Worm (Caenorhabditis elegans) whole organism, L1 larva: ENCODE results near the gene C18D11.1.

ENCODE experiments used
- C16A3.4 ChIP-seq: fragments of 150-350 bp; optimal IDR thresholded peaks from 2 replicates; lab custom pipeline; 2014; ENCODE audit warnings: missing biosample characterization, missing genetic modification characterization
- Y116A8C.19 ChIP-seq: sonication (generic microtip); optimal IDR thresholded peaks from 2 replicates; lab custom pipeline; 2016; ENCODE audit warnings: missing compliant biosample characterization, missing genetic modification characterization, borderline replicate concordance
- alr-1 ChIP-seq: fragments of 200-800 bp; sonication (Bioruptor generic); optimal IDR thresholded peaks from 2 replicates; lab custom pipeline; 2018; ENCODE audit warnings: borderline replicate concordance, mild to moderate bottlenecking, missing genetic modification characterization, missing compliant biosample characterization
- ama-1 ChIP-seq: fragments of 150-350 bp; optimal IDR thresholded peaks from 2 replicates; lab custom pipeline; 2014
- blmp-1 ChIP-seq: fragments of 150-350 bp; optimal IDR thresholded peaks from 2 replicates; lab custom pipeline; 2014; ENCODE audit warnings: missing biosample characterization, missing genetic modification characterization
- ceh-8 ChIP-seq: fragments of 200-800 bp; sonication (Bioruptor generic); optimal IDR thresholded peaks from 2 replicates; lab custom pipeline; 2018; ENCODE audit warnings: mild to moderate bottlenecking, missing genetic modification characterization, moderate library complexity, missing compliant biosample characterization
- ceh-88 ChIP-seq: fragments of 200-800 bp; sonication (Bioruptor generic); IDR thresholded peaks from 2 replicates; pipeline ENCODE4 v1.3.6; 2022; ENCODE audit warnings: missing genetic modification characterization, missing compliant biosample characterization
- dpl-1 ChIP-seq, 3 experiments: fragments of 150-350 bp in 2 of 3; sonication (generic microtip) in 1 of 3; optimal IDR thresholded peaks; 2 replicates each; lab custom pipeline; 2014 to 2017; ENCODE audit warnings: missing biosample characterization in 3 of 3, missing genetic modification characterization in 3 of 3, missing genetic modification reagents in 3 of 3
- dsc-1 ChIP-seq: sonication (generic microtip); optimal IDR thresholded peaks from 2 replicates; lab custom pipeline; 2016; ENCODE audit warnings: mild to moderate bottlenecking, missing genetic modification characterization, missing compliant biosample characterization
- efl-1 ChIP-seq, 4 experiments: fragments of 150-350 bp; optimal IDR thresholded peaks in 3 of 4; peaks in 1 of 4; 1 replicate in 1 of 4; 2 replicates in 3 of 4; lab custom pipeline; 2014; ENCODE audit warnings: missing biosample characterization in 2 of 4, missing genetic modification characterization in 2 of 4, missing genetic modification reagents in 2 of 4
- elt-3 ChIP-seq, 6 experiments: fragments of 150-350 bp in 1 of 6; sonication (generic microtip); optimal IDR thresholded peaks; 2 replicates each; lab custom pipeline; 2017 to 2018; ENCODE audit warnings: missing biosample characterization in 6 of 6, missing genetic modification characterization in 6 of 6, inconsistent platforms in 1 of 6
- fkh-10 ChIP-seq: sonication (generic microtip); optimal IDR thresholded peaks from 2 replicates; lab custom pipeline; 2017; ENCODE audit warnings: missing biosample characterization, missing genetic modification reagents, missing genetic modification characterization
- fkh-4 ChIP-seq: sonication (generic microtip); optimal IDR thresholded peaks from 2 replicates; lab custom pipeline; 2016; ENCODE audit warnings: missing compliant biosample characterization, missing genetic modification characterization, borderline replicate concordance
- fos-1 ChIP-seq: fragments of 150-350 bp; optimal IDR thresholded peaks from 2 replicates; lab custom pipeline; 2014; ENCODE audit warnings: missing biosample characterization, missing genetic modification characterization
- grh-1 ChIP-seq: fragments of 200-800 bp; sonication (Bioruptor generic); IDR thresholded peaks from 2 replicates; pipeline ENCODE4 v1.3.6; 2022; ENCODE audit warnings: missing genetic modification reagents, missing genetic modification characterization, missing compliant biosample characterization
- hlh-4 ChIP-seq: sonication (generic microtip); optimal IDR thresholded peaks from 2 replicates; lab custom pipeline; 2016; ENCODE audit warnings: mild to moderate bottlenecking, missing genetic modification characterization, missing compliant biosample characterization
- irx-1 ChIP-seq: sonication (generic microtip); optimal IDR thresholded peaks from 2 replicates; lab custom pipeline; 2016; ENCODE audit warnings: missing genetic modification characterization, missing compliant biosample characterization
- lin-13 ChIP-seq: fragments of 150-350 bp; optimal IDR thresholded peaks from 2 replicates; lab custom pipeline; 2014; ENCODE audit warnings: missing biosample characterization, missing genetic modification reagents, missing genetic modification characterization
- lin-14 ChIP-seq: fragments of 200-800 bp; sonication (Bioruptor generic); optimal IDR thresholded peaks from 2 replicates; lab custom pipeline; 2018; ENCODE audit warnings: mild to moderate bottlenecking, missing genetic modification characterization, moderate library complexity, missing compliant biosample characterization
- lin-35 ChIP-seq, 2 experiments: fragments of 150-350 bp; optimal IDR thresholded peaks; 2 replicates each; lab custom pipeline; 2014; ENCODE audit warnings: missing biosample characterization in 2 of 2, missing genetic modification characterization in 2 of 2, missing genetic modification reagents in 2 of 2
- lin-39 ChIP-seq: fragments of 150-350 bp; optimal IDR thresholded peaks from 2 replicates; lab custom pipeline; 2014; ENCODE audit warnings: missing biosample characterization, missing genetic modification reagents, missing genetic modification characterization
- lsy-2 ChIP-seq, 2 experiments: fragments of 150-350 bp; optimal IDR thresholded peaks; 2 replicates each; lab custom pipeline; 2014; ENCODE audit warnings: missing biosample characterization in 2 of 2, missing genetic modification characterization in 2 of 2
- mab-9 ChIP-seq: fragments of 200-800 bp; sonication (Bioruptor generic); IDR thresholded peaks from 2 replicates; pipeline ENCODE4 v1.3.6; 2022; ENCODE audit warnings: missing genetic modification reagents, missing genetic modification characterization, missing compliant biosample characterization
- mdl-1 ChIP-seq, 2 experiments: fragments of 150-350 bp; optimal IDR thresholded peaks; 2 replicates each; lab custom pipeline; 2014 to 2017; ENCODE audit warnings: missing biosample characterization in 2 of 2, missing genetic modification characterization in 2 of 2, inconsistent platforms in 1 of 2
- mef-2 ChIP-seq: fragments of 150-350 bp; optimal IDR thresholded peaks from 2 replicates; lab custom pipeline; 2014; ENCODE audit warnings: missing biosample characterization, missing genetic modification characterization
- mep-1 ChIP-seq: fragments of 150-350 bp; optimal IDR thresholded peaks from 2 replicates; lab custom pipeline; 2014; ENCODE audit warnings: missing biosample characterization, missing genetic modification characterization
- nhr-11 ChIP-seq: fragments of 150-350 bp; optimal IDR thresholded peaks from 2 replicates; lab custom pipeline; 2014; ENCODE audit warnings: missing biosample characterization, missing genetic modification characterization
- nhr-19 ChIP-seq: fragments of 200-800 bp; sonication (Bioruptor generic); conservative IDR thresholded peaks from 2 replicates; pipeline ENCODE4 v1.3.6; 2022; ENCODE audit warnings: missing genetic modification characterization, missing compliant biosample characterization
- nhr-20 ChIP-seq: sonication (generic microtip); optimal IDR thresholded peaks from 2 replicates; lab custom pipeline; 2016; ENCODE audit warnings: mild to moderate bottlenecking, missing genetic modification characterization, missing compliant biosample characterization
- nhr-28 ChIP-seq: fragments of 150-350 bp; optimal IDR thresholded peaks from 2 replicates; lab custom pipeline; 2014; ENCODE audit warnings: missing biosample characterization, missing genetic modification characterization
- nhr-71 ChIP-seq: sonication (generic microtip); optimal IDR thresholded peaks from 2 replicates; lab custom pipeline; 2016; ENCODE audit warnings: mild to moderate bottlenecking, missing genetic modification characterization, moderate library complexity, missing compliant biosample characterization
- nhr-76 ChIP-seq: sonication (generic microtip); optimal IDR thresholded peaks from 2 replicates; lab custom pipeline; 2017; ENCODE audit warnings: missing biosample characterization, missing genetic modification characterization
- nhr-77 ChIP-seq: fragments of 150-350 bp; optimal IDR thresholded peaks from 2 replicates; lab custom pipeline; 2014; ENCODE audit warnings: missing biosample characterization, missing genetic modification characterization
- nhr-85 ChIP-seq: sonication (generic microtip); peaks from one replicate; lab custom pipeline; 2016; ENCODE audit warnings: missing genetic modification characterization, inconsistent platforms, missing compliant biosample characterization
- nhr-90 ChIP-seq: sonication (generic microtip); optimal IDR thresholded peaks from 2 replicates; lab custom pipeline; 2016; ENCODE audit warnings: mild to moderate bottlenecking, missing genetic modification characterization, missing compliant biosample characterization; ENCODE audit not compliant: poor library complexity
- snpc-4 ChIP-seq: fragments of 150-350 bp; optimal IDR thresholded peaks from 2 replicates; lab custom pipeline; 2014; ENCODE audit warnings: missing biosample characterization, missing genetic modification characterization
- snu-23 ChIP-seq: sonication (generic microtip); optimal IDR thresholded peaks from 2 replicates; lab custom pipeline; 2016; ENCODE audit warnings: missing genetic modification characterization, missing compliant biosample characterization
- sptf-1 ChIP-seq: fragments of 150-350 bp; optimal IDR thresholded peaks from 2 replicates; lab custom pipeline; 2014; ENCODE audit warnings: missing biosample characterization, missing genetic modification characterization
- sup-37 ChIP-seq: fragments of 200-800 bp; sonication (Bioruptor generic); optimal IDR thresholded peaks from 2 replicates; lab custom pipeline; 2018; ENCODE audit warnings: mild to moderate bottlenecking, missing genetic modification characterization, missing compliant biosample characterization
- swsn-7 ChIP-seq: sonication (generic microtip); optimal IDR thresholded peaks from 2 replicates; lab custom pipeline; 2016; ENCODE audit warnings: missing genetic modification characterization, missing compliant biosample characterization
- tlp-1 ChIP-seq: fragments of 150-350 bp; optimal IDR thresholded peaks from 2 replicates; lab custom pipeline; 2014; ENCODE audit warnings: missing biosample characterization, missing genetic modification characterization
- unc-30 ChIP-seq: sonication (generic microtip); optimal IDR thresholded peaks from 2 replicates; lab custom pipeline; 2017; ENCODE audit warnings: missing biosample characterization, missing genetic modification characterization
- vab-15 ChIP-seq: sonication (generic microtip); optimal IDR thresholded peaks from 2 replicates; lab custom pipeline; 2017; ENCODE audit warnings: missing genotype, mild to moderate bottlenecking, missing genetic modification characterization, missing compliant biosample characterization
- zag-1 ChIP-seq: fragments of 150-350 bp; optimal IDR thresholded peaks from 2 replicates; lab custom pipeline; 2014; ENCODE audit warnings: missing biosample characterization, missing genetic modification characterization

C18D11.1 gene

ce11 chrIII:11806695-11807094 is 9.7 kb upstream of the C18D11.1 start, which contains the start of gene C18D11.7:
Gene C18D11.7, minus strand, starts transcription at chrIII:11806795.
- TF ChIP-seq tlp-1 (tag; lab: Kevin White, UChicago) (no peak), nhr-90 (tag; lab: Kevin White, UChicago) (no peak), dsc-1 (tag; lab: Kevin White, UChicago) (peak; percentile 15), hlh-4 (tag; lab: Kevin White, UChicago) (no peak)

- TF ChIP-seq fkh-4 (no peak), Y116A8C.19 (tag; lab: Kevin White, UChicago) (no peak), grh-1 (GFP tag; lab: Robert Waterston, UW) (no peak), mef-2 (no peak), ceh-88 (no peak), nhr-11 (tag; lab: Kevin White, UChicago) (no peak), irx-1 (tag; lab: Kevin White, UChicago) (no peak), nhr-28 (tag; lab: Kevin White, UChicago) (no peak), dsc-1 (tag; lab: Kevin White, UChicago) (no peak), nhr-19 (GFP tag; lab: Robert Waterston, UW) (no peak)
These were observed 9.0 kb upstream of the C18D11.1 start, which contains the start of gene C18D11.10 for ce11 chrIII:11807418-11807817. Gene C18D11.10, plus strand, starts transcription at chrIII:11807718.

ce11 chrIII:11808818-11809217 is 7.6 kb upstream of the C18D11.1 start, which contains the start of gene C18D11.9:
Gene C18D11.9, plus strand, starts transcription at chrIII:11809118.
- TF ChIP-seq lin-39 (tag; lab: Kevin White, UChicago) (no peak), efl-1 (optimal IDR thresholded peaks at IDR 0.05; lab: Kevin White, UChicago) (no peak), efl-1 (GFP tag; optimal IDR thresholded peaks at IDR 0.05 in 1 of 2; lab: Kevin White, UChicago) (peak in 1 of 2 experiments; percentile 31), mdl-1 (tag; optimal IDR thresholded peaks at IDR 0.05; lab: Kevin White, UChicago) (no peak)

- no peak for TF ChIP-seq lin-39 (tag; lab: Kevin White, UChicago)
- no peak for TF ChIP-seq nhr-71
- TF ChIP-seq mab-9, result no peak
- no peak for TF ChIP-seq zag-1 (tag; lab: Kevin White, UChicago)
- TF ChIP-seq lin-13, result no peak
- no peak for TF ChIP-seq irx-1 (tag; lab: Kevin White, UChicago)
- TF ChIP-seq nhr-85, result peak; percentile 81
- no peak for TF ChIP-seq vab-15 (tag; lab: Kevin White, UChicago)
- no peak for TF ChIP-seq nhr-77
- TF ChIP-seq efl-1 (optimal IDR thresholded peaks at IDR 0.05; lab: Kevin White, UChicago), result no peak
- peak in 1 of 2 experiments; percentile 64 for TF ChIP-seq efl-1 (GFP tag; optimal IDR thresholded peaks at IDR 0.05 in 1 of 2; lab: Kevin White, UChicago)
- no peak for TF ChIP-seq unc-30
- no peak for TF ChIP-seq fos-1
- TF ChIP-seq, all 84 proteins: peak for 2
These were observed 5.9 kb upstream of the C18D11.1 start, which contains the start of gene C18D11.6 for ce11 chrIII:11810447-11810846. Gene C18D11.6, plus strand, starts transcription at chrIII:11810556.

ce11 chrIII:11811839-11812238 is 4.5 kb upstream of the C18D11.1 start:
- TF ChIP-seq alr-1 (no peak), nhr-71 (peak; percentile 39), nhr-85 (peak; percentile 83), snpc-4 (peak; percentile 31), nhr-76 (tag; lab: Kevin White, UChicago) (no peak), swsn-7 (tag; lab: Kevin White, UChicago) (no peak), nhr-20 (tag; lab: Kevin White, UChicago) (peak; percentile 42), dpl-1 (GFP tag; optimal IDR thresholded peaks at IDR 0.05; lab: Kevin White, UChicago) (peak; percentile 26 to 43 (median 31)), blmp-1 (tag; lab: Kevin White, UChicago) (peak; percentile 93), fkh-10 (GFP tag; lab: Kevin White, UChicago) (no peak), elt-3 (tag; optimal IDR thresholded peaks at IDR 0.05; lab: Kevin White, UChicago) (peak in 1 of 6 experiments; percentile 62), lin-14 (peak; percentile 80), ama-1 (lab: Kevin White, UChicago) (no peak), sptf-1 (tag; lab: Kevin White, UChicago) (no peak), Y116A8C.19 (tag; lab: Kevin White, UChicago) (no peak), nhr-77 (no peak), mep-1 (tag; lab: Kevin White, UChicago) (peak; percentile 67), C16A3.4 (tag; lab: Kevin White, UChicago) (peak; percentile 15), lsy-2 (tag; optimal IDR thresholded peaks at IDR 0.05; lab: Kevin White, UChicago) (peak in 1 of 2 experiments; percentile 64), nhr-90 (tag; lab: Kevin White, UChicago) (peak; percentile 37), ceh-8 (GFP tag; lab: Kevin White, UChicago) (peak; percentile 17), sup-37 (GFP tag; lab: Kevin White, UChicago) (no peak), efl-1 (optimal IDR thresholded peaks at IDR 0.05; lab: Kevin White, UChicago) (peak; percentile 16 to 22), efl-1 (GFP tag; optimal IDR thresholded peaks at IDR 0.05 in 1 of 2; lab: Kevin White, UChicago) (no peak), snu-23 (GFP tag; lab: Kevin White, UChicago) (peak; percentile 61), lin-35 (GFP tag; optimal IDR thresholded peaks at IDR 0.05; lab: Kevin White, UChicago) (peak; percentile 18 to 48)
